Worm (Caenorhabditis elegans): ENCODE measurements around the gene hal-3.

ce11 chrII:9614728-9615127 is 2.2 kb downstream of the hal-3 start, which contains the start of gene hlh-6:
- TF ChIP-seq flt-1 (GFP tag; IDR thresholded peaks at IDR 0.05) (no peak), ztf-23 (GFP tag; IDR thresholded peaks at IDR 0.05) (no peak), klf-2 (GFP tag; conservative IDR thresholded peaks at IDR 0.05) (no peak), ref-1 (GFP tag; conservative IDR thresholded peaks at IDR 0.05) (no peak)
